Worm (Caenorhabditis elegans) whole organism, early embryonic: Measurements from ENCODE around the gene glc-4.

Experiments
- B0310.2 ChIP-seq: sonication (generic microtip); optimal IDR thresholded peaks from 2 replicates; lab custom pipeline; 2016; ENCODE audit warnings: mild to moderate bottlenecking, missing genetic modification characterization, missing compliant biosample characterization
- F13C5.2 ChIP-seq: sonication (generic microtip); optimal IDR thresholded peaks from 2 replicates; lab custom pipeline; 2017; ENCODE audit warnings: mild to moderate bottlenecking, missing genetic modification characterization, inconsistent platforms, missing compliant biosample characterization
- aly-1 ChIP-seq: sonication (generic microtip); optimal IDR thresholded peaks from 2 replicates; lab custom pipeline; 2016; ENCODE audit warnings: missing genetic modification characterization, missing compliant biosample characterization
- ama-1 ChIP-seq: fragments of 150-350 bp; optimal IDR thresholded peaks from 2 replicates; lab custom pipeline; 2014
- ceh-13 ChIP-seq: fragments of 200-800 bp; sonication (Bioruptor generic); optimal IDR thresholded peaks from 2 replicates; lab custom pipeline; 2018; ENCODE audit warnings: mild to moderate bottlenecking, missing genetic modification characterization, missing compliant biosample characterization
- ceh-36 ChIP-seq: sonication (generic microtip); optimal IDR thresholded peaks from 2 replicates; lab custom pipeline; 2016; ENCODE audit warnings: missing genetic modification characterization, inconsistent platforms, missing compliant biosample characterization
- ets-7 ChIP-seq: sonication (generic microtip); optimal IDR thresholded peaks from 2 replicates; lab custom pipeline; 2016; ENCODE audit warnings: missing genotype, missing genetic modification characterization, missing compliant biosample characterization
- flt-1 ChIP-seq: fragments of 200-800 bp; sonication (Bioruptor generic); IDR thresholded peaks from 2 replicates; pipeline ENCODE4 v1.3.6; 2022; ENCODE audit warnings: missing genetic modification characterization, missing compliant biosample characterization
- hmbx-1 ChIP-seq: sonication (generic microtip); optimal IDR thresholded peaks from 2 replicates; lab custom pipeline; 2016; ENCODE audit warnings: mild to moderate bottlenecking, missing genetic modification characterization, missing compliant biosample characterization
- hmg-4 ChIP-seq: fragments of 200-800 bp; sonication (Bioruptor generic); optimal IDR thresholded peaks from 2 replicates; lab custom pipeline; 2018; ENCODE audit warnings: mild to moderate bottlenecking, missing genetic modification characterization, missing compliant biosample characterization
- hnd-1 ChIP-seq: sonication (generic microtip); optimal IDR thresholded peaks from 2 replicates; lab custom pipeline; 2016; ENCODE audit warnings: missing genetic modification characterization, missing compliant biosample characterization
- pes-1 ChIP-seq: fragments of 200-800 bp; sonication (Bioruptor generic); IDR thresholded peaks from 2 replicates; pipeline ENCODE4 v1.3.6; 2022; ENCODE audit warnings: missing genetic modification reagents, missing genetic modification characterization, missing compliant biosample characterization
- scrt-1 ChIP-seq: fragments of 200-800 bp; sonication (Bioruptor generic); IDR thresholded peaks from 2 replicates; pipeline ENCODE4 v1.3.6; 2022; ENCODE audit warnings: missing genetic modification characterization, missing compliant biosample characterization
- sea-1 ChIP-seq: fragments of 200-800 bp; sonication (Bioruptor generic); conservative IDR thresholded peaks from 2 replicates; pipeline ENCODE4 v1.3.6; 2022; ENCODE audit warnings: missing genetic modification characterization, missing compliant biosample characterization
- tra-4 ChIP-seq: sonication (generic microtip); optimal IDR thresholded peaks from 2 replicates; lab custom pipeline; 2017; ENCODE audit warnings: missing genetic modification characterization, missing compliant biosample characterization

Gene glc-4

ce11 chrII:7131871-7132693, 42.7 kb downstream of the glc-4 start, which contains the start of the genes T07F8.4 and gld-3:
Gene T07F8.4 (minus strand): TSS chrII:7132032.
Gene gld-3 (plus strand): TSS chrII:7132643.
- TF ChIP-seq sea-1 (GFP tag; lab: Robert Waterston, UW) = no peak
- no peak for TF ChIP-seq tra-4
- TF ChIP-seq hmbx-1 (tag; lab: Kevin White, UChicago) = no peak
- no peak for TF ChIP-seq scrt-1 (GFP tag; lab: Robert Waterston, UW)
- TF ChIP-seq flt-1 (GFP tag; lab: Robert Waterston, UW) = no peak
- TF ChIP-seq hnd-1 = no peak
- no peak for TF ChIP-seq ama-1

- no peak for TF ChIP-seq tra-4
- TF ChIP-seq aly-1 (tag; lab: Kevin White, UChicago) = no peak
- TF ChIP-seq hmbx-1 (tag; lab: Kevin White, UChicago) = no peak
- TF ChIP-seq ets-7 (tag; lab: Kevin White, UChicago) = no peak
- TF ChIP-seq hnd-1 = no peak
- no peak for TF ChIP-seq flt-1 (GFP tag; lab: Robert Waterston, UW)
- no peak for TF ChIP-seq F13C5.2 (tag; lab: Kevin White, UChicago)
- no peak for TF ChIP-seq B0310.2
- no peak for TF ChIP-seq ceh-36
- TF ChIP-seq scrt-1 (GFP tag; lab: Robert Waterston, UW) = no peak
Measured at ce11 chrII:7126457-7126856, 48.3 kb downstream of the glc-4 start, which contains the start of gene F10E7.1. Gene F10E7.1 (plus strand): TSS chrII:7126757.

ce11 chrII:7122661-7123418, 51.9 kb downstream of the glc-4 start, which contains the start of gene F10E7.11:
Gene F10E7.11 (minus strand): TSS chrII:7122892.
- TF ChIP-seq ceh-13 (GFP tag; lab: Kevin White, UChicago) (no peak), hmg-4 (no peak), tra-4 (no peak), aly-1 (tag; lab: Kevin White, UChicago) (no peak), sea-1 (GFP tag; lab: Robert Waterston, UW) (no peak), ets-7 (tag; lab: Kevin White, UChicago) (no peak), hnd-1 (no peak), scrt-1 (GFP tag; lab: Robert Waterston, UW) (no peak), pes-1 (GFP tag; lab: Robert Waterston, UW) (no peak), hmbx-1 (tag; lab: Kevin White, UChicago) (no peak), F13C5.2 (tag; lab: Kevin White, UChicago) (no peak)
